Worm (Caenorhabditis elegans) whole organism, L3 larva: ENCODE results near the gene mrp-2.

Experiments used
- R02D3.7 ChIP-seq: fragments of 150-350 bp; optimal IDR thresholded peaks from 2 replicates; lab custom pipeline; 2014; ENCODE audit warnings: missing biosample characterization, missing genetic modification characterization
- ZK546.5 ChIP-seq: sonication (generic microtip); optimal IDR thresholded peaks from 2 replicates; lab custom pipeline; 2017; ENCODE audit warnings: missing biosample characterization, missing genetic modification characterization
- aly-2 ChIP-seq: fragments of 150-350 bp; optimal IDR thresholded peaks from 2 replicates; lab custom pipeline; 2014; ENCODE audit warnings: missing biosample characterization, missing genetic modification characterization
- ama-1 ChIP-seq: fragments of 150-350 bp; optimal IDR thresholded peaks from 2 replicates; lab custom pipeline; 2018
- ceh-16 ChIP-seq: sonication (generic microtip); optimal IDR thresholded peaks from 2 replicates; lab custom pipeline; 2017; ENCODE audit warnings: missing biosample characterization, missing genetic modification characterization
- ceh-28 ChIP-seq: fragments of 150-350 bp; optimal IDR thresholded peaks from 2 replicates; lab custom pipeline; 2014; ENCODE audit warnings: missing biosample characterization, missing genetic modification reagents, missing genetic modification characterization
- ceh-82 ChIP-seq: fragments of 150-350 bp; optimal IDR thresholded peaks from 2 replicates; lab custom pipeline; 2014; ENCODE audit warnings: missing biosample characterization, missing genetic modification characterization
- ceh-9 ChIP-seq: sonication (generic microtip); optimal IDR thresholded peaks from 2 replicates; lab custom pipeline; 2018; ENCODE audit warnings: missing biosample characterization, missing genetic modification characterization
- egl-27 ChIP-seq: sonication (generic microtip); optimal IDR thresholded peaks from 4 replicates; lab custom pipeline; 2017; ENCODE audit warnings: missing biosample characterization, missing genetic modification reagents, missing genetic modification characterization
- egl-5 ChIP-seq: fragments of 150-350 bp; optimal IDR thresholded peaks from 2 replicates; lab custom pipeline; 2017; ENCODE audit warnings: missing biosample characterization, missing genetic modification reagents, missing genetic modification characterization, inconsistent platforms
- elt-1 ChIP-seq: fragments of 150-350 bp; optimal IDR thresholded peaks from 2 replicates; lab custom pipeline; 2014; ENCODE audit warnings: missing biosample characterization, missing genetic modification characterization
- elt-2 ChIP-seq: sonication (generic microtip); optimal IDR thresholded peaks from 2 replicates; lab custom pipeline; 2016; ENCODE audit warnings: missing genetic modification reagents, mild to moderate bottlenecking, missing genetic modification characterization, missing compliant biosample characterization
- elt-3 ChIP-seq, 3 experiments: fragments of 150-350 bp in 1 of 3; sonication (generic microtip) in 2 of 3; optimal IDR thresholded peaks; 2 replicates in 2 of 3; 4 replicates in 1 of 3; lab custom pipeline; 2014 to 2017; ENCODE audit warnings: missing biosample characterization in 3 of 3, missing genetic modification characterization in 3 of 3
- fkh-10 ChIP-seq: sonication (generic microtip); optimal IDR thresholded peaks from 2 replicates; lab custom pipeline; 2017; ENCODE audit warnings: missing biosample characterization, missing genetic modification reagents, missing genetic modification characterization
- fkh-2 ChIP-seq: fragments of 150-350 bp; optimal IDR thresholded peaks from 2 replicates; lab custom pipeline; 2014; ENCODE audit warnings: missing biosample characterization, missing genetic modification reagents, missing genetic modification characterization
- fos-1 ChIP-seq: fragments of 150-350 bp; optimal IDR thresholded peaks from 2 replicates; lab custom pipeline; 2014; ENCODE audit warnings: missing biosample characterization, missing genetic modification characterization
- jun-1 ChIP-seq: fragments of 150-350 bp; optimal IDR thresholded peaks from 2 replicates; lab custom pipeline; 2014; ENCODE audit warnings: missing biosample characterization, missing genetic modification reagents, missing genetic modification characterization
- lin-15B ChIP-seq: fragments of 150-350 bp; optimal IDR thresholded peaks from 2 replicates; lab custom pipeline; 2014; ENCODE audit warnings: missing biosample characterization, missing genetic modification characterization
- lin-39 ChIP-seq: fragments of 150-350 bp; optimal IDR thresholded peaks from 2 replicates; lab custom pipeline; 2018; ENCODE audit warnings: missing biosample characterization, missing genetic modification reagents, missing genetic modification characterization
- lsy-12 ChIP-seq: sonication (generic microtip); optimal IDR thresholded peaks from 2 replicates; lab custom pipeline; 2016; ENCODE audit warnings: mild to moderate bottlenecking, missing genetic modification characterization, missing compliant biosample characterization
- mdl-1 ChIP-seq: fragments of 150-350 bp; optimal IDR thresholded peaks from 2 replicates; lab custom pipeline; 2014; ENCODE audit warnings: missing biosample characterization, missing genetic modification characterization
- mml-1 ChIP-seq: fragments of 150-350 bp; sonication (generic microtip); optimal IDR thresholded peaks from 3 replicates; lab custom pipeline; 2014; ENCODE audit warnings: missing biosample characterization, missing genetic modification characterization
- nhr-11 ChIP-seq: fragments of 150-350 bp; optimal IDR thresholded peaks from 2 replicates; lab custom pipeline; 2014; ENCODE audit warnings: missing biosample characterization, missing genetic modification characterization
- nhr-12 ChIP-seq: fragments of 150-350 bp; optimal IDR thresholded peaks from 2 replicates; lab custom pipeline; 2014; ENCODE audit warnings: missing biosample characterization, missing genetic modification characterization
- nhr-23 ChIP-seq: fragments of 150-350 bp; optimal IDR thresholded peaks from 2 replicates; lab custom pipeline; 2014; ENCODE audit warnings: missing biosample characterization, missing genetic modification reagents, missing genetic modification characterization
- nhr-237 ChIP-seq: fragments of 150-350 bp; optimal IDR thresholded peaks from 2 replicates; lab custom pipeline; 2014; ENCODE audit warnings: missing biosample characterization, missing genetic modification characterization
- nhr-25 ChIP-seq: sonication (generic microtip); optimal IDR thresholded peaks from 2 replicates; lab custom pipeline; 2017; ENCODE audit warnings: missing biosample characterization, missing genetic modification characterization
- nhr-43 ChIP-seq: sonication (generic microtip); optimal IDR thresholded peaks from 2 replicates; lab custom pipeline; 2016; ENCODE audit warnings: mild to moderate bottlenecking, missing genetic modification characterization, missing compliant biosample characterization; ENCODE audit not compliant: poor library complexity, severe bottlenecking
- nhr-77 ChIP-seq: fragments of 150-350 bp; optimal IDR thresholded peaks from 2 replicates; lab custom pipeline; 2014; ENCODE audit warnings: missing biosample characterization, missing genetic modification characterization
- sea-2 ChIP-seq: fragments of 150-350 bp; sonication (generic microtip); optimal IDR thresholded peaks from 4 replicates; lab custom pipeline; 2014; ENCODE audit warnings: missing biosample characterization, missing genetic modification reagents, missing genetic modification characterization
- skn-1 ChIP-seq: fragments of 150-350 bp; optimal IDR thresholded peaks from 2 replicates; lab custom pipeline; 2014; ENCODE audit warnings: missing biosample characterization, missing genetic modification characterization
- snpc-4 ChIP-seq: fragments of 150-350 bp; optimal IDR thresholded peaks from 2 replicates; lab custom pipeline; 2014; ENCODE audit warnings: missing biosample characterization, missing genetic modification characterization
- unc-39 ChIP-seq: sonication (generic microtip); optimal IDR thresholded peaks from 4 replicates; lab custom pipeline; 2017; ENCODE audit warnings: missing biosample characterization, missing genetic modification characterization
- unc-62 ChIP-seq: fragments of 150-350 bp; sonication (generic microtip); optimal IDR thresholded peaks from 4 replicates; lab custom pipeline; 2014; ENCODE audit warnings: missing biosample characterization, missing genetic modification reagents, missing genetic modification characterization
- ztf-11 ChIP-seq: fragments of 150-350 bp; optimal IDR thresholded peaks from 2 replicates; lab custom pipeline; 2014; ENCODE audit warnings: missing biosample characterization, missing genetic modification characterization

Gene mrp-2

DNA sequence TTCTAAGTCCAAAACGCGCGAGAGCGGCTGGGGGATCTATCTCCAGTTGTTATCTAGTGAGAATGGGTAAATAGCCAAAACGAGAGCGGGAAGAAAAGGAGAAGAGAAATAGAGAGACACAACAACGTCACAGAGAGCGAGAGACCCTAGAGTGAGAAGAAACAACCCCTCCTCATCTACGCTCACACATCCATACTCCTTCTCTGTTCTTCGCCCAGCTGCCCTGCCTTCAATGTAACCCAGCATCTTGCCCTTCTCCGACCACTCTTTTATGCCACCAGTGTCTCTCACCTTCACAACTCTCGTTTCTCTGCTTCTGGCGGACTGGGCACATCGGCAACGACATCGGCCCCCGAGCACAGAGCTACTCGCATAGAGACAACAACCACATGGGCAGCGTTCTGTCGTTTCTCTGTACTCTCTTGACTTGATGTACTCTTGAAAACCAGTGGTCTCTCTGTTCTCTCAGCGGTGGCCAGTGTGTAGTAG is 20.8 kb upstream of the mrp-2 start (continued):
- TF ChIP-seq egl-5 (peak; percentile 83), unc-62 (peak; percentile 54), fkh-2 (tag; lab: Kevin White, UChicago) (peak; percentile 39), nhr-43 (tag; lab: Kevin White, UChicago) (no peak), ZK546.5 (no peak), ceh-82 (tag; lab: Kevin White, UChicago) (no peak), nhr-12 (no peak), fos-1 (tag; lab: Kevin White, UChicago) (no peak), ztf-11 (tag; lab: Kevin White, UChicago) (no peak), skn-1 (tag; lab: Kevin White, UChicago) (peak; percentile 60), elt-3 (tag; optimal IDR thresholded peaks at IDR 0.05; lab: Kevin White, UChicago) (no peak), lsy-12 (no peak), lin-39 (peak; percentile 89), ceh-16 (tag; lab: Kevin White, UChicago) (no peak), unc-39 (tag; lab: Kevin White, UChicago) (no peak), ceh-9 (no peak), snpc-4 (tag; lab: Kevin White, UChicago) (peak; percentile 66), egl-27 (tag; lab: Kevin White, UChicago) (peak; percentile 43), fkh-10 (no peak)

DNA sequence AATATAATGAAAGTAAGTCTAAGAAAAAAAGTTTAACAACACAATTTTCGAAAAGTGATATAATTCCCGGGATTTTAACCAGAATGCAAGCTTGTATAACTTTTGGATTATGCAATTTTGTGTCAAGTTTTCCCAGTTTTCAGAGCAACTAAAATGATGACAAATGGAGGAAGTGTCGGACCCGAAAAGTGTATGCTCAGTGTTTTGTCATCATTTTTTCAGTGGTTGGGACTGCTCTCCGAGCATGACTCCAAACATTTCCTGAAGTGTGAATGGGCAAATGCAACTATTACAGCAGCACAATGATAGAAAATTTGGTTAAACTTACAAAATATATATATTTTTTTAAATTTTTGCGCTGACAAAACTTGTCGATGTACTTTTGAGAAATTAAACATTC is 18.6 kb upstream of the mrp-2 start:
- TF ChIP-seq nhr-237 (no peak), jun-1 (no peak), R02D3.7 (tag; lab: Kevin White, UChicago) (no peak), nhr-77 (tag; lab: Kevin White, UChicago) (no peak), mml-1 (tag; lab: Kevin White, UChicago) (no peak), ceh-9 (no peak), sea-2 (GFP tag; lab: Kevin White, UChicago) (no peak), nhr-23 (tag; lab: Kevin White, UChicago) (no peak), ceh-16 (tag; lab: Kevin White, UChicago) (no peak), skn-1 (tag; lab: Kevin White, UChicago) (no peak)

DNA sequence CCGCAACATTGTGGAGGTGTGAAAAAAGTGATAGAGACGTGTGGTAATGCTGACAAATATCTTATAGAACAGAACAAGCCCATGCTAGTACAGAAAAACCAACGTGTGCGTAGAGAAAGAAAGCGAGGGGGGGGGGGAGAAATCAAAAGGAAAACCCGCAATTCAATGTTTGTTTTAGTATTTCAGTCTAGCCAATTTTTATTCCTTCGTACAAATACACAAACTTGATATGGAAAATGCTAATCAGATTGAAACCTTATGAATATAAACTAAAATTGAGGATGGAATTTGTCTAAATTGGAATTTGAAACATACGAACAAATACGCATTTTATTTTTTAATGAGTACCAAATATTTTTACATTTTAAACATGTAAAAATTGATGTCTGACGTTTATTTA is 15.3 kb upstream of the mrp-2 start, which contains the start of gene mrp-1:
Gene mrp-1, minus strand, starts transcription at position 101 of the 400 bp plus-strand sequence.
- TF ChIP-seq ceh-28 (tag; lab: Kevin White, UChicago) (no peak), elt-2 (tag; lab: Kevin White, UChicago) (peak; percentile 18), egl-27 (tag; lab: Kevin White, UChicago) (no peak), nhr-77 (tag; lab: Kevin White, UChicago) (no peak)

DNA sequence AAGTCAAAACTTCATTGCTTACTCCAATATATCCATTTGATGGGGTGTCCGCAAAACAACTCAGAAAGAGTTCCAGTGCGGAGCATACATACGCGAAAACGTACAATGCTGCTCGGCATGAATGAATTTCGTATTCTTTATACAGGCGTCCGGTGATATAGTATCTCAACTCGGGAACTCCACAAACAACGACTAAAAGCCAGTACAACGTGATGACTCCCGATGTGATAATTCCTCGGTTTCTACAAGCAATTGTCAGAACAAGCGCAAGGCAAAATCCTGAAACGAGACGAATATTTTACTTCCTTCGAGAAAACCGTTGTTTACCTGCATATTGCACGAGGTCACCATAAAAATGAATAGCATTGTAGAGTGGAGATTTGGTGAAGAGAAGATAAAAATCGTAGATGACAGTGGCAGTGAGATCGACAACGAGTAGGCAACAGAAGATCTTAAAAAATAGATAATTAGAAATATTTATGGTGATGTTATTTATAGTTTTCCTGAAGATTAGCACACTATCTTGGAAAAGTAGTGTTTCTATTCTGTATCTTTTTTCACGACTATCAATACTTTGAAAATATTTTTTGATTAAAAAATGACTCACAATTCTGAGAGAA is 13.2 kb upstream of the mrp-2 start:
- TF ChIP-seq elt-1 (tag; lab: Kevin White, UChicago) (peak; percentile 90), unc-62 (no peak)

- TF ChIP-seq jun-1 (no peak), aly-2 (tag; lab: Kevin White, UChicago) (no peak), nhr-11 (tag; lab: Kevin White, UChicago) (no peak), ceh-28 (tag; lab: Kevin White, UChicago) (no peak), egl-27 (tag; lab: Kevin White, UChicago) (no peak), ama-1 (lab: Kevin White, UChicago) (no peak), mdl-1 (tag; lab: Kevin White, UChicago) (no peak), ceh-82 (tag; lab: Kevin White, UChicago) (no peak), nhr-25 (tag; lab: Kevin White, UChicago) (no peak), elt-2 (tag; lab: Kevin White, UChicago) (no peak), fkh-2 (tag; lab: Kevin White, UChicago) (no peak), ztf-11 (tag; lab: Kevin White, UChicago) (no peak), ceh-9 (no peak), lin-15B (no peak), lin-39 (no peak), unc-39 (tag; lab: Kevin White, UChicago) (no peak), fkh-10 (no peak), nhr-43 (tag; lab: Kevin White, UChicago) (no peak)
Measured at ce11 chrX:581754-582153, 9.3 kb upstream of the mrp-2 start.
